Fruit fly (Drosophila melanogaster) whole organism, adult: ENCODE measurements around the gene CG31249.

ENCODE experiments used
- CG14711 ChIP-seq: fragments of 200-800 bp; sonication (Bioruptor generic); optimal IDR thresholded peaks from 2 replicates; lab custom pipeline; 2018; ENCODE audit warnings: missing biosample characterization, mild to moderate bottlenecking, missing genetic modification characterization, moderate library complexity
- CG33017 ChIP-seq: fragments of 200-800 bp; sonication (Bioruptor generic); optimal IDR thresholded peaks from 2 replicates; lab custom pipeline; 2018; ENCODE audit warnings: missing biosample characterization, mild to moderate bottlenecking, missing genetic modification characterization, moderate library complexity
- Hr96 ChIP-seq: fragments of 200-800 bp; sonication (Bioruptor generic); optimal IDR thresholded peaks from 2 replicates; lab custom pipeline; 2016; ENCODE audit warnings: missing biosample characterization, missing genetic modification characterization
- cic ChIP-seq: fragments of 200-800 bp; sonication (Bioruptor generic); optimal IDR thresholded peaks from 2 replicates; lab custom pipeline; 2017; ENCODE audit warnings: missing biosample characterization, mild to moderate bottlenecking, missing genetic modification characterization, moderate library complexity
- kay ChIP-seq: fragments of 200-800 bp; sonication (Bioruptor generic); peaks from one replicate; lab custom pipeline; 2016; ENCODE audit warnings: missing biosample characterization, missing genetic modification characterization, borderline replicate concordance

DNA sequence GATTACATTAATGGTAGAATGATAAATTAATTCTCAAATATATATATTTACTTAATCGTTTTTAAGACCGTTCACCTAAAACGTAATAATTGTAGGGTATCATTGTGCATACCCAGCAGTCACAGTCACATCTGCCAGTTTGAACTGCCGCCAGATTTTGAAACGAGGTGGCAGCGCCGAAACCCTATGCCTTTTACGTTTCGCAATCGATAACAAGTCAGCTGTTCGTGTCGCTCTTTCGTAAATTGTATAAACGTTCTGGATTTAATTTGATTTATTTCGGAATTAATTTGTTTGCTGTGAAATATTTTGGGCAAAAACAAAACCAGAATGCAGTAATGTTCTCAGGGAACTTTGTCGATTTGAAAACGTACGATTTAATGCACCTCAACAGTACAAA, 39.4 kb downstream of the CG31249 start, which contains the start of gene CG14322:
- TF ChIP-seq cic (GFP tag; lab: Kevin White, UChicago) (no peak), CG14711 (tag; lab: Kevin White, UChicago) (peak; percentile 10), CG33017 (tag; lab: Kevin White, UChicago) (no peak), Hr96 (no peak), kay (GFP tag; lab: Kevin White, UChicago) (no peak)
